Worm (Caenorhabditis elegans) whole organism, early embryonic: ENCODE data around the gene srh-83.

Source experiments
- B0310.2 ChIP-seq: sonication (generic microtip); optimal IDR thresholded peaks from 2 replicates; lab custom pipeline; 2016; ENCODE audit warnings: mild to moderate bottlenecking, missing genetic modification characterization, missing compliant biosample characterization
- F13C5.2 ChIP-seq: sonication (generic microtip); optimal IDR thresholded peaks from 2 replicates; lab custom pipeline; 2017; ENCODE audit warnings: mild to moderate bottlenecking, missing genetic modification characterization, inconsistent platforms, missing compliant biosample characterization
- aly-1 ChIP-seq: sonication (generic microtip); optimal IDR thresholded peaks from 2 replicates; lab custom pipeline; 2016; ENCODE audit warnings: missing genetic modification characterization, missing compliant biosample characterization
- ama-1 ChIP-seq: fragments of 150-350 bp; optimal IDR thresholded peaks from 2 replicates; lab custom pipeline; 2014
- ceh-13 ChIP-seq: fragments of 200-800 bp; sonication (Bioruptor generic); optimal IDR thresholded peaks from 2 replicates; lab custom pipeline; 2018; ENCODE audit warnings: mild to moderate bottlenecking, missing genetic modification characterization, missing compliant biosample characterization
- ceh-36 ChIP-seq: sonication (generic microtip); optimal IDR thresholded peaks from 2 replicates; lab custom pipeline; 2016; ENCODE audit warnings: missing genetic modification characterization, inconsistent platforms, missing compliant biosample characterization
- ets-7 ChIP-seq: sonication (generic microtip); optimal IDR thresholded peaks from 2 replicates; lab custom pipeline; 2016; ENCODE audit warnings: missing genotype, missing genetic modification characterization, missing compliant biosample characterization
- flt-1 ChIP-seq: fragments of 200-800 bp; sonication (Bioruptor generic); IDR thresholded peaks from 2 replicates; pipeline ENCODE4 v1.3.6; 2022; ENCODE audit warnings: missing genetic modification characterization, missing compliant biosample characterization
- hmbx-1 ChIP-seq: sonication (generic microtip); optimal IDR thresholded peaks from 2 replicates; lab custom pipeline; 2016; ENCODE audit warnings: mild to moderate bottlenecking, missing genetic modification characterization, missing compliant biosample characterization
- hmg-4 ChIP-seq: fragments of 200-800 bp; sonication (Bioruptor generic); optimal IDR thresholded peaks from 2 replicates; lab custom pipeline; 2018; ENCODE audit warnings: mild to moderate bottlenecking, missing genetic modification characterization, missing compliant biosample characterization
- hnd-1 ChIP-seq: sonication (generic microtip); optimal IDR thresholded peaks from 2 replicates; lab custom pipeline; 2016; ENCODE audit warnings: missing genetic modification characterization, missing compliant biosample characterization
- pes-1 ChIP-seq: fragments of 200-800 bp; sonication (Bioruptor generic); IDR thresholded peaks from 2 replicates; pipeline ENCODE4 v1.3.6; 2022; ENCODE audit warnings: missing genetic modification reagents, missing genetic modification characterization, missing compliant biosample characterization
- scrt-1 ChIP-seq: fragments of 200-800 bp; sonication (Bioruptor generic); IDR thresholded peaks from 2 replicates; pipeline ENCODE4 v1.3.6; 2022; ENCODE audit warnings: missing genetic modification characterization, missing compliant biosample characterization
- sea-1 ChIP-seq: fragments of 200-800 bp; sonication (Bioruptor generic); conservative IDR thresholded peaks from 2 replicates; pipeline ENCODE4 v1.3.6; 2022; ENCODE audit warnings: missing genetic modification characterization, missing compliant biosample characterization
- tbx-11 ChIP-seq: fragments of 200-800 bp; sonication (Bioruptor generic); IDR thresholded peaks from 2 replicates; pipeline ENCODE4 v1.3.6; 2022; ENCODE audit warnings: missing genetic modification characterization, missing compliant biosample characterization
- tbx-37 ChIP-seq: fragments of 200-800 bp; sonication (Bioruptor generic); conservative IDR thresholded peaks from 2 replicates; pipeline ENCODE4 v1.3.6; 2022; ENCODE audit warnings: missing genetic modification reagents, missing genetic modification characterization, missing compliant biosample characterization
- tra-4 ChIP-seq: sonication (generic microtip); optimal IDR thresholded peaks from 2 replicates; lab custom pipeline; 2017; ENCODE audit warnings: missing genetic modification characterization, missing compliant biosample characterization

srh-83 gene

DNA sequence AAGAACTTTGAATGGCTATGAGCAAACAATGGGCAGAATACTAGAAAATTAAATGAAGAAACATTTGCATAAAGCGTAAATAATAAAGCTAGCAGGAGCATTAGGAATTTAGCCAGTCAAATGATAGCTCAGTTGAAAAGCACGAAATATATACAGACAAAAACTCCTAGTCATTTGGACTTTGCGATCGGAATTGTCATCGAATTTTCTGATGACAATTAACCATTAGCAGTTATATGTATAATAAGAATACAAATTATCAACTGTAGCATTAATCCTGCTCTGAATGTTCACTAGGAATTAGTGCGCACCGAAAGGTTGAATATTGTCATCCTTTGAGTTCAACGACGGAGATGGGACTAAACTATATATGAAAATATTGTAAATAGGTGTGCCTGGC is 16.9 kb upstream of the srh-83 start, which contains the start of gene ugt-38:
Gene ugt-38 (minus strand): TSS at position 101 of the 400 bp plus-strand sequence.
- TF ChIP-seq pes-1 (GFP tag; lab: Robert Waterston, UW) (no peak), ceh-13 (GFP tag; lab: Kevin White, UChicago) (no peak), aly-1 (no peak), sea-1 (GFP tag; lab: Robert Waterston, UW) (no peak), scrt-1 (GFP tag; lab: Robert Waterston, UW) (no peak), F13C5.2 (tag; lab: Kevin White, UChicago) (no peak), hmg-4 (GFP tag; lab: Kevin White, UChicago) (no peak), flt-1 (GFP tag; lab: Robert Waterston, UW) (no peak)

DNA sequence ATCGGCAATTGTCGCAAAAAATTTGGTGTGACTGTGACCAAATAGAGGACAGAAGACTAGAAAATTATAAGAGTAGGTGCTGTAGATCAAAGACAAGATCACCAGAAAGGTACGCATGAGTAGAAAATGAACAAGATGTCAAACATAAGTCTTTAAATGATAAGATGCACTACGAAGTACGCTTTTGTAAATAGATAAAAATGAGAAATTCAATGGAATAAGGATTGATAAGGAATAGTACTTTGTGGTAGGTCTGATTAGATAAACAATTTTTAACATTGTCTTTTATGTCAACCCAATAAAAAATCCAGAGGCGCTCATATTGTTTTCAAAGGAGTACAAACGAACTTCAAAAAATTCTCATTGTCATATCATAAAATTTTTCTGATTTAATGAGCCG is 13.7 kb upstream of the srh-83 start, which contains the start of gene F10D2.8:
Gene F10D2.8 (minus strand): TSS at position 145 of the 400 bp plus-strand sequence.
- TF ChIP-seq pes-1 (GFP tag; lab: Robert Waterston, UW) (no peak), tbx-37 (GFP tag; lab: Robert Waterston, UW) (no peak), F13C5.2 (tag; lab: Kevin White, UChicago) (no peak), tbx-11 (GFP tag; lab: Robert Waterston, UW) (no peak), hnd-1 (tag; lab: Kevin White, UChicago) (no peak), tra-4 (tag; lab: Kevin White, UChicago) (no peak), ceh-13 (GFP tag; lab: Kevin White, UChicago) (no peak), B0310.2 (tag; lab: Kevin White, UChicago) (no peak), ama-1 (lab: Kevin White, UChicago) (no peak), flt-1 (GFP tag; lab: Robert Waterston, UW) (no peak), hmbx-1 (tag; lab: Kevin White, UChicago) (no peak), hmg-4 (GFP tag; lab: Kevin White, UChicago) (no peak), scrt-1 (GFP tag; lab: Robert Waterston, UW) (no peak), ceh-36 (tag; lab: Kevin White, UChicago) (no peak), ets-7 (no peak), sea-1 (GFP tag; lab: Robert Waterston, UW) (no peak), aly-1 (no peak)

DNA sequence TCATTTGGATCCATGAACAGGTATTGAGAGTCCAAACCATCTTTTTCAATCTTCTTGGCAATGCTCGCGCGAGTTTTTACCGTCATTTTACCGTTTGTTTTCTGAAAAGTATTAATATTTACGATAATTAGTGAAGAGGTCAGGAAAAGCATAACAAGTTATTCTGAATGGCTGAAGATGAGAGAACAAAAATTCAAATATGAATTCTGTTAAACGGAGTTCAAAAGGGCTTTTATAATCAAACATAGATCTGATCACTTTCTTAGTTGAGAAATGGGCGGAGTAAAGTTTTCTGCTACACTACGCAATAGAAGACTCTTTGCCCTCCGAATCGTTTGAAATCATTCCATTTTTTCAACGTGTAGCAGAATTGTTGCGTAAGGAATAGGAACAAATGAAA is 11.3 kb upstream of the srh-83 start, which contains the start of gene fat-7:
Gene fat-7 (minus strand): TSS at position 101 of the 400 bp plus-strand sequence.
- TF ChIP-seq ceh-36 (tag; lab: Kevin White, UChicago): no peak
- TF ChIP-seq B0310.2 (tag; lab: Kevin White, UChicago): no peak
- TF ChIP-seq scrt-1 (GFP tag; lab: Robert Waterston, UW): no peak
- no peak for TF ChIP-seq ets-7
- TF ChIP-seq tra-4 (tag; lab: Kevin White, UChicago): no peak
- no peak for TF ChIP-seq ceh-13 (GFP tag; lab: Kevin White, UChicago)
- no peak for TF ChIP-seq ama-1 (lab: Kevin White, UChicago)
- no peak for TF ChIP-seq F13C5.2 (tag; lab: Kevin White, UChicago)
- no peak for TF ChIP-seq hmbx-1 (tag; lab: Kevin White, UChicago)
- TF ChIP-seq tbx-37 (GFP tag; lab: Robert Waterston, UW): no peak
- TF ChIP-seq aly-1: no peak
- TF ChIP-seq sea-1 (GFP tag; lab: Robert Waterston, UW): no peak
- no peak for TF ChIP-seq flt-1 (GFP tag; lab: Robert Waterston, UW)
- no peak for TF ChIP-seq hmg-4 (GFP tag; lab: Kevin White, UChicago)
- TF ChIP-seq hnd-1 (tag; lab: Kevin White, UChicago): no peak

DNA sequence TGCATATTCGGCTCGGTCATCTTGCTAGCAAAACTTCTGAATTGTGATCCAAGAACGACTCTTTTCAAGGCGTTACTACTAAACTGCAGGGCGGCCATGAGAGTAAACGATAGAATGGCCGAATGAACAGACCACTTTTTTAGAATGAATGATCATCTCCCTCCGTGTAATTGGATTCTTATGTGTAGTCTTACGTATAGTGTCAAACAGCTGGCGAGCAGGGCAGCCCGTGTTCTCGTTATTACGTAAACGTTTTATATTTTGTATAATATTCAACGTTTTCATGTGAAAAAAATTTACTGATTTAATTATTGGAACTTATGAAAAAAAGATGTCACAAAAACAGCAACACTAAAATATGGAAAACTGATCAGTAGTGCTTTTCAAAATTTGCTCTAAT is 8.2 kb upstream of the srh-83 start, which contains the start of gene F10D2.10:
Gene F10D2.10 (minus strand): TSS at position 101 of the 400 bp plus-strand sequence.
- TF ChIP-seq B0310.2 (tag; lab: Kevin White, UChicago) (no peak), tra-4 (tag; lab: Kevin White, UChicago) (no peak), ceh-13 (GFP tag; lab: Kevin White, UChicago) (no peak), aly-1 (no peak), flt-1 (GFP tag; lab: Robert Waterston, UW) (no peak), ets-7 (no peak), hnd-1 (tag; lab: Kevin White, UChicago) (no peak), ceh-36 (tag; lab: Kevin White, UChicago) (no peak), hmg-4 (GFP tag; lab: Kevin White, UChicago) (no peak)

DNA sequence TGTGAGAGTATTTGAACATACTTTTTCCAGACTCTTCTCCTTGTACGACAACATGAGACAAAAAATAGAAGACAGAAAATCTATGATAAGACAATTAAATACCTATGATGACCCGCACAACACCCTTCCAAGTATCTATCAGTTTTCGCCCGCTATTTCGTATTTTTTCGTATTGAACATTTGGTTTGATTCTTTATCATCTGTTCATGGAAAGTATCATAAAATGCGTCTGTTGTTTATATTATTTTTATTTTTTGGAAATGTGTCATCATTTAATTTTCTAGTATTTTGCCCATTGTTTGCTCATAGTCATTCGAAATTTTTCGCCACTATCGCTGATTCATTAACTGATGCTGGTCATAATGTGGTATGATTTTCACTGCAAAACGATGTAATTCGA is 7.2 kb upstream of the srh-83 start, which contains the start of gene ugt-39:
Gene ugt-39 (plus strand): TSS at position 54 of the 400 bp plus-strand sequence.
- no peak for TF ChIP-seq hmbx-1 (tag; lab: Kevin White, UChicago)
- no peak for TF ChIP-seq hnd-1 (tag; lab: Kevin White, UChicago)
- no peak for TF ChIP-seq hmg-4 (GFP tag; lab: Kevin White, UChicago)
- no peak for TF ChIP-seq ceh-13 (GFP tag; lab: Kevin White, UChicago)
- TF ChIP-seq F13C5.2 (tag; lab: Kevin White, UChicago): no peak
- TF ChIP-seq flt-1 (GFP tag; lab: Robert Waterston, UW): no peak
- no peak for TF ChIP-seq pes-1 (GFP tag; lab: Robert Waterston, UW)
- no peak for TF ChIP-seq tbx-37 (GFP tag; lab: Robert Waterston, UW)
- no peak for TF ChIP-seq tra-4 (tag; lab: Kevin White, UChicago)
- TF ChIP-seq aly-1: no peak

DNA sequence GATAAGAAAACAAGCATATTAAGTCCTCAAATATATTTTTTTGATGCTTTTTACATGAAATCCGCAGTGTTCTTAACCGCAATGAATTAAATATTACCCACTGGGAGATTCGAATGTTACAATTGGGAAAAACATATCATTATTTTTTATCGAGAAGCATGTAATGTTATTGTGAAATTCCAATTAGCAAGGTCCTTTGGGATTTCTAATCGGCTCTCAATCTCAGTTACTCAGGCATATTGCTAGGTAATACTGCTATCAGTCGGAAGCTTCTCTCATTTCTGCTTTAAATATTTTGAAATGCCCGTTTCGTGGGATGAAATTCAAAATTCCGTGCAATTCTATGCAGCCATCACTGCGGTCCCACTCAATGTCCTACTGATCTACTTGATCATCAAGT is 4.9 kb upstream of the srh-83 start, which contains the start of gene str-204:
Gene str-204 (plus strand): TSS at position 301 of the 400 bp plus-strand sequence.
- TF ChIP-seq pes-1 (GFP tag; lab: Robert Waterston, UW): no peak
- no peak for TF ChIP-seq ceh-36 (tag; lab: Kevin White, UChicago)
- no peak for TF ChIP-seq F13C5.2 (tag; lab: Kevin White, UChicago)
- no peak for TF ChIP-seq B0310.2 (tag; lab: Kevin White, UChicago)
- no peak for TF ChIP-seq tbx-11 (GFP tag; lab: Robert Waterston, UW)
- TF ChIP-seq ceh-13 (GFP tag; lab: Kevin White, UChicago): no peak
- no peak for TF ChIP-seq scrt-1 (GFP tag; lab: Robert Waterston, UW)
- no peak for TF ChIP-seq hmg-4 (GFP tag; lab: Kevin White, UChicago)
